Fruit fly (Drosophila melanogaster) whole organism, embryonic: Measurements from ENCODE around the gene PIG-S.
A peak's percentile ranks its signal among the peaks of the same experiment; 100 is the strongest.

ENCODE experiments used
- Atf-2 ChIP-seq: fragments of 200-800 bp; sonication (Bioruptor generic); optimal IDR thresholded peaks from 2 replicates; lab custom pipeline; 2016; ENCODE audit warnings: missing biosample characterization, missing genetic modification characterization
- Atf3 ChIP-seq: fragments of 200-800 bp; sonication (Bioruptor generic); optimal IDR thresholded peaks from 3 replicates; lab custom pipeline; 2016; ENCODE audit warnings: missing biosample characterization, missing genetic modification characterization
- Bdp1 ChIP-seq: fragments of 200-800 bp; sonication (Bioruptor generic); optimal IDR thresholded peaks from 3 replicates; lab custom pipeline; 2016; ENCODE audit warnings: missing biosample characterization, missing genetic modification characterization
- Blimp-1 ChIP-seq: fragments of 200-800 bp; sonication (Bioruptor generic); optimal IDR thresholded peaks from 3 replicates; lab custom pipeline; 2018; ENCODE audit warnings: missing biosample characterization, missing genetic modification characterization, mild to moderate bottlenecking, moderate library complexity, missing genetic modification reagents
- CG10565 ChIP-seq: fragments of 200-800 bp; sonication (Bioruptor generic); optimal IDR thresholded peaks from 3 replicates; lab custom pipeline; 2016; ENCODE audit warnings: missing biosample characterization, mild to moderate bottlenecking, missing genetic modification characterization
- CG10979 ChIP-seq: fragments of 200-800 bp; sonication (Bioruptor generic); optimal IDR thresholded peaks from 2 replicates; lab custom pipeline; 2018; ENCODE audit warnings: missing biosample characterization, mild to moderate bottlenecking, missing genetic modification characterization, moderate library complexity
- CG11456 ChIP-seq: fragments of 200-800 bp; sonication (Bioruptor generic); IDR thresholded peaks from 3 replicates; pipeline ENCODE4 v1.3.6; 2022; ENCODE audit warnings: missing biosample characterization, missing genetic modification characterization
- CG14441 ChIP-seq: fragments of 200-800 bp; sonication (Bioruptor generic); IDR thresholded peaks from 2 replicates; pipeline ENCODE4 v1.3.6; 2022; ENCODE audit warnings: missing biosample characterization, missing genetic modification characterization
- CG15514 ChIP-seq: fragments of 200-800 bp; sonication (Bioruptor generic); optimal IDR thresholded peaks from 3 replicates; lab custom pipeline; 2017; ENCODE audit warnings: missing biosample characterization, missing genetic modification characterization, mild to moderate bottlenecking, moderate library complexity, missing genetic modification reagents
- CG17359 ChIP-seq: fragments of 200-800 bp; sonication (Bioruptor generic); optimal IDR thresholded peaks from 3 replicates; lab custom pipeline; 2018; ENCODE audit warnings: missing biosample characterization, mild to moderate bottlenecking, missing genetic modification characterization, moderate library complexity
- CG17385 ChIP-seq: fragments of 200-800 bp; sonication (Bioruptor generic); optimal IDR thresholded peaks from 3 replicates; lab custom pipeline; 2018; ENCODE audit warnings: missing biosample characterization, mild to moderate bottlenecking, missing genetic modification characterization
- CG2678 ChIP-seq: fragments of 200-800 bp; sonication (Bioruptor generic); optimal IDR thresholded peaks from 3 replicates; lab custom pipeline; 2019; ENCODE audit warnings: missing biosample characterization, mild to moderate bottlenecking, missing genetic modification characterization, moderate library complexity
- CG3163 ChIP-seq: fragments of 200-800 bp; sonication (Bioruptor generic); optimal IDR thresholded peaks from 3 replicates; lab custom pipeline; 2016; ENCODE audit warnings: missing biosample characterization, missing genetic modification characterization
- CG7556 ChIP-seq: fragments of 200-800 bp; sonication (Bioruptor generic); optimal IDR thresholded peaks from 2 replicates; lab custom pipeline; 2017; ENCODE audit warnings: missing biosample characterization, mild to moderate bottlenecking, missing genetic modification characterization
- CG8089 ChIP-seq: fragments of 200-800 bp; sonication (Bioruptor generic); optimal IDR thresholded peaks from 3 replicates; lab custom pipeline; 2016; ENCODE audit warnings: missing biosample characterization, missing genetic modification characterization
- E2f2 ChIP-seq: fragments of 200-800 bp; sonication (Bioruptor generic); IDR thresholded peaks from 2 replicates; pipeline ENCODE4 v1.3.6; 2022; ENCODE audit warnings: missing biosample characterization, missing genetic modification characterization
- Ets97D ChIP-seq: fragments of 200-800 bp; sonication (Bioruptor generic); optimal IDR thresholded peaks from 3 replicates; lab custom pipeline; 2016; ENCODE audit warnings: missing biosample characterization, missing genetic modification characterization
- GATAe ChIP-seq: fragments of 200-800 bp; sonication (Bioruptor generic); conservative IDR thresholded peaks from 2 replicates; pipeline ENCODE4 v1.3.6; 2022; ENCODE audit warnings: missing biosample characterization, missing genetic modification characterization
- MBD-R2 ChIP-seq: fragments of 200-800 bp; sonication (Bioruptor generic); IDR thresholded peaks from 2 replicates; pipeline ENCODE4 v1.3.6; 2022; ENCODE audit warnings: missing biosample characterization, missing genetic modification characterization
- MESR4 ChIP-seq: fragments of 200-800 bp; sonication (Bioruptor generic); optimal IDR thresholded peaks from 2 replicates; lab custom pipeline; 2018; ENCODE audit warnings: missing biosample characterization, mild to moderate bottlenecking, missing genetic modification characterization, moderate library complexity
- Neu2 ChIP-seq: fragments of 200-800 bp; sonication (Bioruptor generic); optimal IDR thresholded peaks from 3 replicates; lab custom pipeline; 2016; ENCODE audit warnings: missing biosample characterization, missing genetic modification characterization, borderline replicate concordance
- Pdp1 ChIP-seq, 2 experiments: fragments of 200-800 bp; sonication (Bioruptor generic); optimal IDR thresholded peaks; 3 replicates each; lab custom pipeline; 2016; ENCODE audit warnings: missing biosample characterization in 2 of 2, missing genetic modification characterization in 2 of 2, mild to moderate bottlenecking in 1 of 2, moderate library complexity in 1 of 2
- Ptx1 ChIP-seq: fragments of 200-800 bp; sonication (Bioruptor generic); IDR thresholded peaks from 2 replicates; pipeline ENCODE4 v1.3.6; 2022; ENCODE audit warnings: missing biosample characterization, missing genetic modification characterization
- Ssrp ChIP-seq: fragments of 200-800 bp; sonication (Bioruptor generic); optimal IDR thresholded peaks from 2 replicates; lab custom pipeline; 2018; ENCODE audit warnings: missing biosample characterization, mild to moderate bottlenecking, missing genetic modification characterization, moderate library complexity
- Stat92E ChIP-seq, 3 experiments: fragments of >200 bp in 2 of 3; fragments of 200-800 bp in 1 of 3; sonication (Bioruptor generic) in 1 of 3; optimal IDR thresholded peaks; 2 replicates each; lab custom pipeline; 2017 to 2019; ENCODE audit warnings: missing biosample characterization in 3 of 3, missing genetic modification characterization in 3 of 3, mild to moderate bottlenecking in 1 of 3, moderate library complexity in 1 of 3
- Usf ChIP-seq: fragments of 200-800 bp; sonication (Bioruptor generic); optimal IDR thresholded peaks from 2 replicates; lab custom pipeline; 2017; ENCODE audit warnings: missing genotype, missing biosample characterization, missing genetic modification characterization
- Vsx1 ChIP-seq: fragments of 200-800 bp; sonication (Bioruptor generic); optimal IDR thresholded peaks from 2 replicates; lab custom pipeline; 2017; ENCODE audit warnings: missing biosample characterization, mild to moderate bottlenecking, missing genetic modification characterization, missing genetic modification reagents
- bbx ChIP-seq: fragments of 200-800 bp; sonication (Bioruptor generic); IDR thresholded peaks from 2 replicates; pipeline ENCODE4 v1.3.6; 2022; ENCODE audit warnings: missing biosample characterization, missing genetic modification characterization; ENCODE audit not compliant: partially characterized antibody
- bcd ChIP-seq: fragments of 200-800 bp; sonication (Bioruptor generic); optimal IDR thresholded peaks from 2 replicates; lab custom pipeline; 2017; ENCODE audit warnings: missing biosample characterization, mild to moderate bottlenecking, missing genetic modification characterization
- caup ChIP-seq: fragments of 200-800 bp; sonication (Bioruptor generic); optimal IDR thresholded peaks from 3 replicates; lab custom pipeline; 2017; ENCODE audit warnings: missing biosample characterization, mild to moderate bottlenecking, missing genetic modification characterization, moderate library complexity; ENCODE audit not compliant: severe bottlenecking
- chinmo ChIP-seq: fragments of 200-800 bp; sonication (Bioruptor generic); IDR thresholded peaks from 4 replicates; pipeline ENCODE4 v1.3.6; 2022; ENCODE audit warnings: missing biosample characterization, missing genetic modification characterization; ENCODE audit not compliant: partially characterized antibody
- crp ChIP-seq, 2 experiments: fragments of 200-800 bp; sonication (Bioruptor generic); optimal IDR thresholded peaks; 2 replicates in 1 of 2; 3 replicates in 1 of 2; lab custom pipeline; 2017; ENCODE audit warnings: missing biosample characterization in 2 of 2, missing genetic modification characterization in 2 of 2, mild to moderate bottlenecking in 1 of 2, moderate library complexity in 1 of 2
- danr ChIP-seq: fragments of 200-800 bp; sonication (Bioruptor generic); IDR thresholded peaks from 2 replicates; pipeline ENCODE4 v1.3.6; 2022; ENCODE audit warnings: missing biosample characterization, missing genetic modification characterization
- dm ChIP-seq: fragments of 200-800 bp; sonication (Bioruptor generic); optimal IDR thresholded peaks from 3 replicates; lab custom pipeline; 2016; ENCODE audit warnings: missing biosample characterization, missing genetic modification characterization
- dmrt99B ChIP-seq: fragments of 200-800 bp; sonication (Bioruptor generic); optimal IDR thresholded peaks from 2 replicates; lab custom pipeline; 2018; ENCODE audit warnings: missing biosample characterization, mild to moderate bottlenecking, missing genetic modification characterization, moderate library complexity
- grn ChIP-seq: fragments of 200-800 bp; sonication (Bioruptor generic); optimal IDR thresholded peaks from 3 replicates; lab custom pipeline; 2017; ENCODE audit warnings: missing biosample characterization, missing genetic modification characterization
- knrl ChIP-seq: fragments of 200-800 bp; sonication (Bioruptor generic); IDR thresholded peaks from 3 replicates; pipeline ENCODE4 v1.3.6; 2022; ENCODE audit warnings: missing biosample characterization, missing genetic modification characterization; ENCODE audit not compliant: partially characterized antibody
- lbe ChIP-seq: fragments of 200-800 bp; sonication (Bioruptor generic); optimal IDR thresholded peaks from 2 replicates; lab custom pipeline; 2016; ENCODE audit warnings: missing biosample characterization, mild to moderate bottlenecking, missing genetic modification characterization
- lilli ChIP-seq: fragments of 200-800 bp; sonication (Bioruptor generic); optimal IDR thresholded peaks from 3 replicates; lab custom pipeline; 2016; ENCODE audit warnings: missing biosample characterization, missing genetic modification characterization
- luna ChIP-seq: fragments of 200-800 bp; sonication (Bioruptor generic); optimal IDR thresholded peaks from 2 replicates; lab custom pipeline; 2016; ENCODE audit warnings: missing biosample characterization, missing genetic modification characterization
- nerfin-2 ChIP-seq: fragments of 200-800 bp; sonication (Bioruptor generic); IDR thresholded peaks from 2 replicates; pipeline ENCODE4 v1.3.6; 2022; ENCODE audit warnings: missing biosample characterization, missing genetic modification characterization; ENCODE audit not compliant: partially characterized antibody
- nmo ChIP-seq: fragments of 200-800 bp; sonication (Bioruptor generic); optimal IDR thresholded peaks from 2 replicates; lab custom pipeline; 2018; ENCODE audit warnings: missing biosample characterization, mild to moderate bottlenecking, missing genetic modification characterization, moderate library complexity
- otp ChIP-seq: fragments of 200-800 bp; sonication (Bioruptor generic); IDR thresholded peaks from 3 replicates; pipeline ENCODE4, ENCODE4 v1.3.6; 2022; ENCODE audit warnings: missing biosample characterization, missing genetic modification characterization
- peb ChIP-seq: fragments of 200-800 bp; sonication (Bioruptor generic); IDR thresholded peaks from 2 replicates; pipeline ENCODE4 v1.3.6; 2022; ENCODE audit warnings: missing biosample characterization, missing genetic modification characterization
- slou ChIP-seq: fragments of 200-800 bp; sonication (Bioruptor generic); optimal IDR thresholded peaks from 3 replicates; lab custom pipeline; 2016; ENCODE audit warnings: missing biosample characterization, missing genetic modification characterization
- sr ChIP-seq: fragments of 200-800 bp; sonication (Bioruptor generic); IDR thresholded peaks from 3 replicates; pipeline ENCODE4 v1.3.6; 2022; ENCODE audit warnings: missing biosample characterization, missing genetic modification characterization
- tup ChIP-seq: fragments of 200-800 bp; sonication (Bioruptor generic); optimal IDR thresholded peaks from 2 replicates; lab custom pipeline; 2016; ENCODE audit warnings: missing biosample characterization, mild to moderate bottlenecking, missing genetic modification characterization, moderate library complexity
- usp ChIP-seq: fragments of >200 bp; optimal IDR thresholded peaks from 2 replicates; lab custom pipeline; 2017; ENCODE audit warnings: missing biosample characterization, missing genetic modification characterization

PIG-S gene

dm6 chr3R:24886470-24886869 lies 31.2 kb downstream of the PIG-S start (continued):
- TF ChIP-seq Usf (GFP tag; lab: Kevin White, UChicago), result no peak
- no peak for TF ChIP-seq danr (GFP tag; lab: Robert Waterston, UW)
- no peak for TF ChIP-seq Vsx1 (GFP tag; lab: Kevin White, UChicago)
- no peak for TF ChIP-seq knrl (GFP tag; lab: Robert Waterston, UW)
- no peak for TF ChIP-seq CG2678
- no peak for TF ChIP-seq Atf-2
- no peak for TF ChIP-seq CG14441
- TF ChIP-seq MESR4, result no peak
- TF ChIP-seq bbx, result no peak
- TF ChIP-seq otp (GFP tag; lab: Robert Waterston, UW), result no peak
- peak; percentile 31 for TF ChIP-seq Blimp-1 (GFP tag; lab: Kevin White, UChicago)
- 0 out of 2 replicates have a peak, but pooled peaks have one; percentile 16 for TF ChIP-seq Ptx1 (GFP tag; lab: Robert Waterston, UW)
- no peak for TF ChIP-seq CG8089
- TF ChIP-seq caup, result no peak
- peak; percentile 50 for TF ChIP-seq CG17359 (tag; lab: Kevin White, UChicago)
- no peak for TF ChIP-seq GATAe (GFP tag; lab: Robert Waterston, UW)
- no peak for TF ChIP-seq Bdp1
- no peak for TF ChIP-seq CG3163 (GFP tag; lab: Kevin White, UChicago)
- TF ChIP-seq Ssrp, result peak; percentile 9
- TF ChIP-seq Atf3, result no peak
- peak; percentile 57 for TF ChIP-seq dmrt99B (tag; lab: Kevin White, UChicago)
- TF ChIP-seq bcd (GFP tag; lab: Kevin White, UChicago), result no peak
- TF ChIP-seq CG10979 (tag; lab: Kevin White, UChicago), result peak; percentile 17

DNA sequence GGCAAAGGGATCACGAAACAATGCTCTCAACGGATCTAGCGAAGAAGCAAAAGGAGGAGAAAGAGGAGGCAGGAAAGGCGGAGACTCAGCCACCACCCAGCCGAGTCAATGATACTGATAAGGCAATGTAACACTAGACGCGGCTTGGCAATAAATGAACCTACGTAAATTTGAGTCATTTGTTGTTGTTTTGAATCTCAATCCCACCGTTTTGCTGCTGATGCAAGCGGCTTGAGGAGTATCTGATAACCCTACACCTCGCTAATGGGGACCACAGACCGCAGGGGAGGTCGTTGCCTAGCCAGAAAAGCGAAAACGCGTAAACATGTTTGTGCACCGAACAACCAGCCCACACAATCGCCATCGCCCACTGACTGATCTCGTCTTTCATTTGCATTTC lies 39.0 kb downstream of the PIG-S start:
- TF ChIP-seq nerfin-2 (no peak), CG17385 (GFP tag; lab: Kevin White, UChicago) (no peak), chinmo (GFP tag; lab: Robert Waterston, UW) (0 out of 4 replicates have a peak, but pooled peaks have one; percentile 37), Pdp1 (GFP tag; optimal IDR thresholded peaks at IDR 0.05; lab: Kevin White, UChicago) (peak in 1 of 2 experiments; percentile 5), sr (peak; percentile 53)
- TF ChIP-seq, all 482 proteins: peak for 3

- TF ChIP-seq nmo (peak; percentile 36), Ets97D (GFP tag; lab: Kevin White, UChicago) (peak; percentile 44), MBD-R2 (0 out of 2 replicates have a peak, but pooled peaks have one; percentile 6), CG11456 (GFP tag; lab: Robert Waterston, UW) (no peak), lbe (GFP tag; lab: Kevin White, UChicago) (peak; percentile 4), Neu2 (GFP tag; lab: Kevin White, UChicago) (no peak), MESR4 (peak; percentile 22), CG10565 (no peak), CG15514 (peak; percentile 83), CG7556 (GFP tag; lab: Kevin White, UChicago) (peak; percentile 24), usp (GFP tag; lab: Kevin White, UChicago) (no peak), slou (no peak), luna (GFP tag; lab: Kevin White, UChicago) (no peak), crp (GFP tag; optimal IDR thresholded peaks at IDR 0.05; lab: Kevin White, UChicago) (peak in 1 of 2 experiments; percentile 76), dm (GFP tag; lab: Kevin White, UChicago) (peak; percentile 89), tup (no peak), lilli (GFP tag; lab: Kevin White, UChicago) (no peak), E2f2 (peak; percentile 97), grn (GFP tag; lab: Kevin White, UChicago) (peak; percentile 11), Stat92E (GFP tag; optimal IDR thresholded peaks at IDR 0.05; lab: Kevin White, UChicago) (no peak), peb (no peak)
Observed at dm6 chr3R:24876843-24877457, 40.7 kb downstream of the PIG-S start, which contains the start of the genes CG11089 and CG31381. Gene CG11089, plus strand, starts transcription at chr3R:24877045. Gene CG31381, plus strand, starts transcription at chr3R:24877045.
